Fruit fly (Drosophila melanogaster): Measurements from ENCODE around the gene Utx.

- no peak for TF ChIP-seq OdsH (GFP tag; optimal IDR thresholded peaks at IDR 0.05)
- no peak for TF ChIP-seq Hnf4 (GFP tag; optimal IDR thresholded peaks at IDR 0.05)
- TF ChIP-seq Vsx2 (GFP tag; optimal IDR thresholded peaks at IDR 0.05; ENCODE audit: partially characterized antibody) = no peak
- no peak for TF ChIP-seq rgr (GFP tag; optimal IDR thresholded peaks at IDR 0.05)
- no peak for TF ChIP-seq Myc (optimal IDR thresholded peaks at IDR 0.05)
- no peak for TF ChIP-seq pan (optimal IDR thresholded peaks at IDR 0.05)
These were observed 16.8 kb downstream of the Utx start for dm6 chr2L:10261774-10262173.

All from whole organism, wandering third instar larva.